Worm (Caenorhabditis elegans) whole organism, L1 larva: ENCODE results near the gene din-1.

Source experiments
- C04F5.9 ChIP-seq: sonication (generic microtip); optimal IDR thresholded peaks from 2 replicates; lab custom pipeline; 2016; ENCODE audit warnings: missing genetic modification characterization, missing compliant biosample characterization
- ceh-82 ChIP-seq, 3 experiments: fragments of 150-350 bp in 1 of 3; sonication (generic microtip) in 2 of 3; optimal IDR thresholded peaks; 2 replicates each; lab custom pipeline; 2014 to 2017; ENCODE audit warnings: missing biosample characterization in 3 of 3, missing genetic modification characterization in 3 of 3
- dpl-1 ChIP-seq, 3 experiments: fragments of 150-350 bp in 2 of 3; sonication (generic microtip) in 1 of 3; optimal IDR thresholded peaks; 2 replicates each; lab custom pipeline; 2014 to 2017; ENCODE audit warnings: missing biosample characterization in 3 of 3, missing genetic modification characterization in 3 of 3, missing genetic modification reagents in 3 of 3
- efl-1 ChIP-seq, 4 experiments: fragments of 150-350 bp; optimal IDR thresholded peaks in 3 of 4; peaks in 1 of 4; 1 replicate in 1 of 4; 2 replicates in 3 of 4; lab custom pipeline; 2014; ENCODE audit warnings: missing biosample characterization in 2 of 4, missing genetic modification characterization in 2 of 4, missing genetic modification reagents in 2 of 4
- efl-3 ChIP-seq: fragments of 200-800 bp; sonication (Bioruptor generic); optimal IDR thresholded peaks from 2 replicates; lab custom pipeline; 2018; ENCODE audit warnings: mild to moderate bottlenecking, missing genetic modification characterization, missing compliant biosample characterization
- egl-13 ChIP-seq: sonication (generic microtip); optimal IDR thresholded peaks from 2 replicates; lab custom pipeline; 2016; ENCODE audit warnings: missing genotype, missing genetic modification reagents, missing genetic modification characterization, missing compliant biosample characterization
- elt-2 ChIP-seq: sonication (generic microtip); optimal IDR thresholded peaks from 2 replicates; lab custom pipeline; 2016; ENCODE audit warnings: missing genetic modification characterization, mild to moderate bottlenecking, inconsistent platforms, missing compliant biosample characterization, missing genetic modification reagents
- fkh-4 ChIP-seq: sonication (generic microtip); optimal IDR thresholded peaks from 2 replicates; lab custom pipeline; 2016; ENCODE audit warnings: missing compliant biosample characterization, missing genetic modification characterization, borderline replicate concordance
- fkh-8 ChIP-seq: sonication (generic microtip); optimal IDR thresholded peaks from 2 replicates; lab custom pipeline; 2016; ENCODE audit warnings: mild to moderate bottlenecking, missing genetic modification characterization, missing compliant biosample characterization
- hlh-17 ChIP-seq: fragments of 200-800 bp; sonication (Bioruptor generic); optimal IDR thresholded peaks from 2 replicates; lab custom pipeline; 2018; ENCODE audit warnings: missing genetic modification characterization, mild to moderate bottlenecking, missing compliant biosample characterization, moderate library complexity, borderline replicate concordance
- hlh-4 ChIP-seq: sonication (generic microtip); optimal IDR thresholded peaks from 2 replicates; lab custom pipeline; 2016; ENCODE audit warnings: mild to moderate bottlenecking, missing genetic modification characterization, missing compliant biosample characterization
- hpl-2 ChIP-seq: fragments of 150-350 bp; optimal IDR thresholded peaks from 2 replicates; lab custom pipeline; 2014; ENCODE audit warnings: missing biosample characterization, missing genetic modification reagents, missing genetic modification characterization
- isw-1 ChIP-seq: fragments of 200-800 bp; sonication (Bioruptor generic); IDR thresholded peaks from 2 replicates; pipeline ENCODE4 v1.3.6; 2022; ENCODE audit warnings: missing genetic modification characterization, missing compliant biosample characterization
- lin-13 ChIP-seq: fragments of 150-350 bp; optimal IDR thresholded peaks from 2 replicates; lab custom pipeline; 2014; ENCODE audit warnings: missing biosample characterization, missing genetic modification reagents, missing genetic modification characterization
- lin-14 ChIP-seq: fragments of 200-800 bp; sonication (Bioruptor generic); optimal IDR thresholded peaks from 2 replicates; lab custom pipeline; 2018; ENCODE audit warnings: mild to moderate bottlenecking, missing genetic modification characterization, moderate library complexity, missing compliant biosample characterization
- lin-15B ChIP-seq: fragments of 150-350 bp; sonication (generic microtip); optimal IDR thresholded peaks from 3 replicates; lab custom pipeline; 2014; ENCODE audit warnings: missing biosample characterization, missing genetic modification characterization
- lin-35 ChIP-seq, 2 experiments: fragments of 150-350 bp; optimal IDR thresholded peaks; 2 replicates each; lab custom pipeline; 2014; ENCODE audit warnings: missing biosample characterization in 2 of 2, missing genetic modification characterization in 2 of 2, missing genetic modification reagents in 2 of 2
- lin-39 ChIP-seq: fragments of 150-350 bp; optimal IDR thresholded peaks from 2 replicates; lab custom pipeline; 2014; ENCODE audit warnings: missing biosample characterization, missing genetic modification reagents, missing genetic modification characterization
- lir-3 ChIP-seq: sonication (generic microtip); optimal IDR thresholded peaks from 2 replicates; lab custom pipeline; 2016; ENCODE audit warnings: mild to moderate bottlenecking, missing genetic modification characterization, moderate library complexity, missing compliant biosample characterization; ENCODE audit not compliant: poor library complexity
- lsy-2 ChIP-seq, 2 experiments: fragments of 150-350 bp; optimal IDR thresholded peaks; 2 replicates each; lab custom pipeline; 2014; ENCODE audit warnings: missing biosample characterization in 2 of 2, missing genetic modification characterization in 2 of 2
- mdl-1 ChIP-seq, 2 experiments: fragments of 150-350 bp; optimal IDR thresholded peaks; 2 replicates each; lab custom pipeline; 2014 to 2017; ENCODE audit warnings: missing biosample characterization in 2 of 2, missing genetic modification characterization in 2 of 2, inconsistent platforms in 1 of 2
- nhr-71 ChIP-seq: sonication (generic microtip); optimal IDR thresholded peaks from 2 replicates; lab custom pipeline; 2016; ENCODE audit warnings: mild to moderate bottlenecking, missing genetic modification characterization, moderate library complexity, missing compliant biosample characterization
- nhr-77 ChIP-seq: fragments of 150-350 bp; optimal IDR thresholded peaks from 2 replicates; lab custom pipeline; 2014; ENCODE audit warnings: missing biosample characterization, missing genetic modification characterization
- rnt-1 ChIP-seq: sonication (generic microtip); optimal IDR thresholded peaks from 2 replicates; lab custom pipeline; 2016; ENCODE audit warnings: mild to moderate bottlenecking, missing genetic modification characterization, moderate library complexity, missing compliant biosample characterization
- skn-1 ChIP-seq: fragments of 150-350 bp; optimal IDR thresholded peaks from 2 replicates; lab custom pipeline; 2014; ENCODE audit warnings: missing biosample characterization, missing genetic modification characterization
- unc-30 ChIP-seq: sonication (generic microtip); optimal IDR thresholded peaks from 2 replicates; lab custom pipeline; 2017; ENCODE audit warnings: missing biosample characterization, missing genetic modification characterization
- unc-62 ChIP-seq: fragments of 150-350 bp; optimal IDR thresholded peaks from 2 replicates; lab custom pipeline; 2014; ENCODE audit warnings: missing biosample characterization, missing genetic modification reagents, missing genetic modification characterization
- unc-98 ChIP-seq: fragments of 200-800 bp; sonication (Bioruptor generic); IDR thresholded peaks from 2 replicates; pipeline ENCODE4 v1.3.6; 2022; ENCODE audit warnings: missing genetic modification characterization, missing compliant biosample characterization
- vab-15 ChIP-seq: sonication (generic microtip); optimal IDR thresholded peaks from 2 replicates; lab custom pipeline; 2017; ENCODE audit warnings: missing genotype, mild to moderate bottlenecking, missing genetic modification characterization, missing compliant biosample characterization
- zag-1 ChIP-seq: fragments of 150-350 bp; optimal IDR thresholded peaks from 2 replicates; lab custom pipeline; 2014; ENCODE audit warnings: missing biosample characterization, missing genetic modification characterization
- ztf-11 ChIP-seq, 2 experiments: sonication (generic microtip); optimal IDR thresholded peaks; 2 replicates each; lab custom pipeline; 2016 to 2017; ENCODE audit warnings: missing genetic modification characterization in 2 of 2, missing biosample characterization in 1 of 2, missing compliant biosample characterization in 1 of 2

din-1 gene

ce11 chrII:11599751-11600150 is 33.7 kb downstream of the din-1 start, which contains the start of gene npp-5 (continued):
- TF ChIP-seq hpl-2 (GFP tag; lab: Kevin White, UChicago) (no peak), lin-15B (tag; lab: Kevin White, UChicago) (peak; percentile 20), isw-1 (GFP tag; lab: Robert Waterston, UW) (no peak)

- TF ChIP-seq lin-14 (GFP tag; lab: Kevin White, UChicago), result peak; percentile 1
- TF ChIP-seq lin-13 (GFP tag; lab: Kevin White, UChicago), result no peak
- TF ChIP-seq nhr-71 (tag; lab: Kevin White, UChicago), result peak; percentile 86
- TF ChIP-seq, all 84 proteins: peak for 2
Observed at ce11 chrII:11596157-11596740, 37.2 kb downstream of the din-1 start.

DNA sequence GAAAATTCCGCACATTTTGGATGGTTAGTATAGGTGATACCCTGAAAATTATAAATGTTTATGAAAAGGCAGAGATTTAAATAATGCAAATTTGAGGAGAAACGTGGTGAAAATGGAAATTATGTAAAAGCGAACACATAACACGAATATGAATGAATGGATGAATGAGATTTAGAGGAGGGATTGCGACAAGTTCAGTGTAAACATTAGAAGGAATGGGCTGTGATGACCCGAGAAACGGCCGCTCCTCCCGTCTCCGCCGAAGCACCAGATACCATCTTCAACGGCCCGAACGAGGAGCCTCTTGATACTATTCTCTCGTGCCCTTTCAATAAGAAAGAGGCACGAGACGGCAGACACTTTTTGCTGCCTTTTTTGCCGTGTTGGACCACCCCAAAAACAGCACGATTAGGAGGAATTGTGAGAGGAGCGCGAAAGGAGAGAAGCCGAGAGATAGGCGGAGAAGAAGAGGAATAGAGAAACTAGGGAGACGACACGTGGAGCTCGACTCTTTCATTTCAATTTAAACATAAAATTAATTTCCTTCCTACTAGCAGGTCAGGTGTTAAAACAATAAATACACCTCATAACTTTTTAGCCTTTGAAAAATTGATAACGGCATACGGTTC is 37.9 kb downstream of the din-1 start, which contains the start of gene gfat-1:
TSS of gene gfat-1 (minus strand) at position 51 of the 629 bp plus-strand sequence.
- TF ChIP-seq nhr-71 (tag; lab: Kevin White, UChicago), result peak; percentile 24
- TF ChIP-seq efl-1 (optimal IDR thresholded peaks at IDR 0.05; lab: Kevin White, UChicago), result peak in 1 of 2 experiments; percentile 21
- peak; percentile 22 to 87 for TF ChIP-seq efl-1 (GFP tag; optimal IDR thresholded peaks at IDR 0.05 in 1 of 2; lab: Kevin White, UChicago)
- no peak for TF ChIP-seq ceh-82 (tag; optimal IDR thresholded peaks at IDR 0.05; lab: Kevin White, UChicago)
- no peak for TF ChIP-seq nhr-77 (tag; lab: Kevin White, UChicago)
- TF ChIP-seq mdl-1 (tag; optimal IDR thresholded peaks at IDR 0.05; lab: Kevin White, UChicago), result peak; percentile 41 to 61
- TF ChIP-seq unc-98 (GFP tag; lab: Robert Waterston, UW), result no peak
- TF ChIP-seq dpl-1 (GFP tag; optimal IDR thresholded peaks at IDR 0.05; lab: Kevin White, UChicago), result peak in 1 of 3 experiments; percentile 15
- TF ChIP-seq lin-35 (GFP tag; optimal IDR thresholded peaks at IDR 0.05; lab: Kevin White, UChicago), result peak in 1 of 2 experiments; percentile 6
- TF ChIP-seq lin-14 (GFP tag; lab: Kevin White, UChicago), result peak; percentile 75
- peak in 1 of 2 experiments; percentile 1 for TF ChIP-seq ztf-11 (tag; optimal IDR thresholded peaks at IDR 0.05; lab: Kevin White, UChicago)
- no peak for TF ChIP-seq fkh-4 (tag; lab: Kevin White, UChicago)
- TF ChIP-seq lsy-2 (tag; optimal IDR thresholded peaks at IDR 0.05; lab: Kevin White, UChicago), result peak in 1 of 2 experiments; percentile 1

DNA sequence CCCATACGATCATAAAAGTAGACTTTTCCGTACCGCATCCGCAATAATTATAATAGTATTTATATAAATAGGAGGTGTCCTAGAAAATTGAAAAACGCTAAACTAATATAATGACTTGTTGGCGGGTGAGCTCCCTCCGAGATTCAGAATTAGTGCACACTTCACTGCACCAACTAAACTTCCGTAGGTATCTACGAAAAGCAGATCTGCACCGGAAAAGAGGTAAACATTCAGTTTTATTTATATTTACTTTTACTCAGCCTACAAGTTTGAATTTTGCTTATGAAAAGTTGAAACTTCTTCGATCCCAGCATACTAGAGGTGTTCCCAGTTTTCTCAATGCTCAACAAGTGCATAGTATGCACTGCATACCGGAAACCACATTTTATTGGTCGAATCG is 41.4 kb downstream of the din-1 start, which contains the start of gene F07A11.1:
TSS of gene F07A11.1 (minus strand) at position 101 of the 400 bp plus-strand sequence.
- TF ChIP-seq lir-3 (tag; lab: Kevin White, UChicago) (no peak), vab-15 (tag; lab: Kevin White, UChicago) (no peak), efl-3 (GFP tag; lab: Kevin White, UChicago) (no peak), hlh-17 (GFP tag; lab: Kevin White, UChicago) (no peak), C04F5.9 (tag; lab: Kevin White, UChicago) (no peak), fkh-4 (tag; lab: Kevin White, UChicago) (no peak), skn-1 (tag; lab: Kevin White, UChicago) (no peak), lin-39 (tag; lab: Kevin White, UChicago) (no peak), fkh-8 (tag; lab: Kevin White, UChicago) (no peak), lin-13 (GFP tag; lab: Kevin White, UChicago) (no peak), rnt-1 (tag; lab: Kevin White, UChicago) (no peak), hlh-4 (tag; lab: Kevin White, UChicago) (no peak), lin-15B (tag; lab: Kevin White, UChicago) (no peak), zag-1 (tag; lab: Kevin White, UChicago) (no peak), unc-30 (tag; lab: Kevin White, UChicago) (no peak), mdl-1 (tag; optimal IDR thresholded peaks at IDR 0.05; lab: Kevin White, UChicago) (no peak), nhr-71 (tag; lab: Kevin White, UChicago) (no peak), egl-13 (no peak), unc-62 (GFP tag; lab: Kevin White, UChicago) (no peak), elt-2 (tag; lab: Kevin White, UChicago) (no peak)
